5 worm cellular contexts compared by ENCODE assay signal in the genomic region with DNA sequence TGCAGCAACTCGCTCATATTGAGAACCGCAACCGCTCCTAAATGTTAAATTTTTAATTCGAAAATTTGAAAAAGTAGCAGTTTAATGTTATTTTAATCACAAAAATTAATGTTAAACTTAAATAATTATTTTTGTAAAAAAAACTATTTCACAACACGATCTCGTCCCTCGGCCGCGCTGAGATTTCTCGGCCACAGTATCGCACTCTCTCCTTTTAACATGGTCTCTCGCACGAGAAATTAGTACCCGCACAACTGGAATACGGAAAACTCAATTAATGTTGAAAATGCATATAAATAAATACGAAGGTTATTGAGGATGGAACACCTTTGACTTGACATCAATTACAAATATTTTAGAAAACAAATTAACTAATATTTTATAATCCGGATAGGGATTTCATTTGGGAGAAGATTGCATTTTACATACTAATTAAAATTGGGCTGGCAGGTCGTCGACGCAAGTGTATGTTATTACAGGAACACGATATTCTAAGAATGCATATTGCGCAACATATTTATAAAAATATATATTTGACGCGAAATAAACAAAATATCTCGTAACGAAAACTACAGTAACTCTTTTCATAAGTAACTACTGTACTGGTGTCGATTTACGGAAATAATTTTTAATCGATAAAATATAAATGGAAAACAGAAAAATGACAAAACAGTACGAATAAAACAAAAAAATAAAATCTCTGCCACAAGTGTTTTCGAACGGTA.
A peak's percentile ranks its signal among the peaks of the same experiment; 100 is the strongest.
TF ChIP-seq lines count a peak whose summit lies in the region.

A gene (minus strand): TSS at position 37 of the 725 bp plus-strand sequence.

TF ChIP-seq in whole organism, L1 larva, 84 proteins besides CTCF, POLR2A, EP300 and RAD21 (continues in another document):
- TF ChIP-seq unc-130 (tag; optimal IDR thresholded peaks at IDR 0.05; lab: Kevin White, UChicago) (no peak), egl-27 (tag; optimal IDR thresholded peaks at IDR 0.05; lab: Kevin White, UChicago) (no peak), nhr-11 (tag; optimal IDR thresholded peaks at IDR 0.05; lab: Kevin White, UChicago) (no peak), sup-37 (GFP tag; optimal IDR thresholded peaks at IDR 0.05; lab: Kevin White, UChicago) (no peak), mef-2 (tag; optimal IDR thresholded peaks at IDR 0.05; lab: Kevin White, UChicago) (no peak), lin-13 (GFP tag; optimal IDR thresholded peaks at IDR 0.05; lab: Kevin White, UChicago) (no peak), F16B12.6 (tag; optimal IDR thresholded peaks at IDR 0.05; lab: Kevin White, UChicago) (no peak), fkh-4 (tag; optimal IDR thresholded peaks at IDR 0.05; lab: Kevin White, UChicago; ENCODE audit: borderline replicate concordance) (no peak), pqm-1 (tag; optimal IDR thresholded peaks at IDR 0.05; lab: Kevin White, UChicago) (no peak), aly-2 (tag; optimal IDR thresholded peaks at IDR 0.05; lab: Kevin White, UChicago) (no peak), zip-4 (GFP tag; optimal IDR thresholded peaks at IDR 0.05; lab: Kevin White, UChicago) (no peak), elt-3 (tag; optimal IDR thresholded peaks at IDR 0.05; lab: Kevin White, UChicago) (no peak), grh-1 (GFP tag; IDR thresholded peaks at IDR 0.05; lab: Robert Waterston, UW) (no peak), ztf-4 (tag; optimal IDR thresholded peaks at IDR 0.05; lab: Kevin White, UChicago) (no peak), nhr-237 (tag; optimal IDR thresholded peaks at IDR 0.05; lab: Kevin White, UChicago) (no peak), C16A3.4 (tag; optimal IDR thresholded peaks at IDR 0.05; lab: Kevin White, UChicago) (no peak), vab-15 (tag; optimal IDR thresholded peaks at IDR 0.05; lab: Kevin White, UChicago) (no peak)

TF ChIP-seq in whole organism, L3 larva, 47 proteins besides CTCF, POLR2A, EP300 and RAD21:
- TF ChIP-seq lin-15B (tag; optimal IDR thresholded peaks at IDR 0.05; lab: Kevin White, UChicago) (peak; percentile 45), lin-39 (tag; optimal IDR thresholded peaks at IDR 0.05; lab: Kevin White, UChicago) (peak; percentile 19), mml-1 (tag; optimal IDR thresholded peaks at IDR 0.05; lab: Kevin White, UChicago) (no peak), nhr-23 (tag; optimal IDR thresholded peaks at IDR 0.05; lab: Kevin White, UChicago) (peak; percentile 12), egl-27 (tag; optimal IDR thresholded peaks at IDR 0.05; lab: Kevin White, UChicago) (no peak), pqm-1 (tag; optimal IDR thresholded peaks at IDR 0.05; lab: Kevin White, UChicago) (no peak), nhr-67 (tag; optimal IDR thresholded peaks at IDR 0.05; lab: Kevin White, UChicago) (no peak), elt-2 (tag; optimal IDR thresholded peaks at IDR 0.05; lab: Kevin White, UChicago) (no peak), hmg-11 (tag; optimal IDR thresholded peaks at IDR 0.05; lab: Kevin White, UChicago) (peak; percentile 61), nfya-1 (tag; optimal IDR thresholded peaks at IDR 0.05; lab: Kevin White, UChicago; ENCODE audit: insufficient read depth) (peak; percentile 29), sea-2 (GFP tag; optimal IDR thresholded peaks at IDR 0.05; lab: Kevin White, UChicago) (no peak), nhr-237 (tag; optimal IDR thresholded peaks at IDR 0.05; lab: Kevin White, UChicago) (no peak), ZK546.5 (tag; optimal IDR thresholded peaks at IDR 0.05; lab: Kevin White, UChicago) (no peak), pha-4 (tag; optimal IDR thresholded peaks at IDR 0.05; lab: Kevin White, UChicago) (peak; percentile 29)
TF ChIP-seq in whole organism, L3 larva: peak in this region for 6.

TF ChIP-seq in whole organism, early embryonic, 17 proteins besides CTCF, POLR2A, EP300 and RAD21:
- no peak for TF ChIP-seq sea-1 (GFP tag; conservative IDR thresholded peaks at IDR 0.05; lab: Robert Waterston, UW)
- no peak for TF ChIP-seq B0310.2 (tag; optimal IDR thresholded peaks at IDR 0.05; lab: Kevin White, UChicago)
- no peak for TF ChIP-seq flt-1 (GFP tag; IDR thresholded peaks at IDR 0.05; lab: Robert Waterston, UW)
- TF ChIP-seq F13C5.2 (tag; optimal IDR thresholded peaks at IDR 0.05; lab: Kevin White, UChicago) = peak; percentile 22
- TF ChIP-seq tbx-37 (GFP tag; conservative IDR thresholded peaks at IDR 0.05; lab: Robert Waterston, UW) = peak; percentile 40; the same call in 1 of the 2 replicates
- TF ChIP-seq tra-4 (tag; optimal IDR thresholded peaks at IDR 0.05; lab: Kevin White, UChicago) = no peak
- TF ChIP-seq hnd-1 (tag; optimal IDR thresholded peaks at IDR 0.05; lab: Kevin White, UChicago) = no peak
- no peak for TF ChIP-seq pes-1 (GFP tag; IDR thresholded peaks at IDR 0.05; lab: Robert Waterston, UW)
- TF ChIP-seq scrt-1 (GFP tag; IDR thresholded peaks at IDR 0.05; lab: Robert Waterston, UW) = no peak

TF ChIP-seq in whole organism, midembryonic, 9 proteins besides CTCF, POLR2A, EP300 and RAD21:
- TF ChIP-seq ref-1 (GFP tag; conservative IDR thresholded peaks at IDR 0.05; lab: Robert Waterston, UW) = no peak
- 0 out of 2 replicates have a peak, but pooled peaks have one; percentile 24 for TF ChIP-seq ztf-23 (GFP tag; IDR thresholded peaks at IDR 0.05; lab: Robert Waterston, UW)

TF ChIP-seq in whole organism, young adult, 124 proteins besides CTCF, POLR2A, EP300 and RAD21:
- TF ChIP-seq hmg-1.2 (GFP tag; IDR thresholded peaks at IDR 0.05; lab: Robert Waterston, UW) (peak; percentile 82), lsl-1 (GFP tag; optimal IDR thresholded peaks at IDR 0.05; lab: Kevin White, UChicago) (peak; percentile 62), D2030.7 (GFP tag; IDR thresholded peaks at IDR 0.05; lab: Robert Waterston, UW) (0 out of 2 replicates have a peak, but pooled peaks have one; percentile 15), tbp1 (GFP tag; optimal IDR thresholded peaks at IDR 0.05; lab: Kevin White, UChicago) (no peak), ztf-18 (tag; optimal IDR thresholded peaks at IDR 0.05; lab: Kevin White, UChicago) (no peak), snpc-4 (GFP tag; optimal IDR thresholded peaks at IDR 0.05; lab: Kevin White, UChicago) (no peak), snpc-4 (tag; optimal IDR thresholded peaks at IDR 0.05; lab: Kevin White, UChicago) (peak in 1 of 4 experiments; percentile 6), cebp-1 (GFP tag; IDR thresholded peaks at IDR 0.05; lab: Robert Waterston, UW) (peak; percentile 48; the same call in 1 of the 2 replicates), cebp-1 (tag; optimal IDR thresholded peaks at IDR 0.05; lab: Kevin White, UChicago) (peak; percentile 87), dox-1 (GFP tag; IDR thresholded peaks at IDR 0.05; lab: Robert Waterston, UW) (peak; percentile 43; the same call in 1 of the 2 replicates)
